Fruit fly (Drosophila melanogaster) whole organism, embryonic: ENCODE data around the gene MED14.
A peak's percentile ranks its signal among the peaks of the same experiment; 100 is the strongest.

ENCODE experiments used
- CG10147 ChIP-seq: fragments of 200-800 bp; sonication (Bioruptor generic); optimal IDR thresholded peaks from 2 replicates; lab custom pipeline; 2019; ENCODE audit warnings: missing biosample characterization, mild to moderate bottlenecking, missing genetic modification characterization, moderate library complexity
- CG10462 ChIP-seq: fragments of 200-800 bp; sonication (Bioruptor generic); optimal IDR thresholded peaks from 2 replicates; lab custom pipeline; 2016; ENCODE audit warnings: missing biosample characterization, missing genetic modification characterization
- CG13894 ChIP-seq: fragments of 200-800 bp; sonication (Bioruptor generic); optimal IDR thresholded peaks from 3 replicates; lab custom pipeline; 2018; ENCODE audit warnings: missing biosample characterization, mild to moderate bottlenecking, missing genetic modification characterization, moderate library complexity
- CG14441 ChIP-seq: fragments of 200-800 bp; sonication (Bioruptor generic); IDR thresholded peaks from 2 replicates; pipeline ENCODE4 v1.3.6; 2022; ENCODE audit warnings: missing biosample characterization, missing genetic modification characterization
- CG15073 ChIP-seq: fragments of 200-800 bp; sonication (Bioruptor generic); optimal IDR thresholded peaks from 2 replicates; lab custom pipeline; 2016; ENCODE audit warnings: missing biosample characterization, missing genetic modification characterization
- CG15696 ChIP-seq: fragments of 200-800 bp; sonication (Bioruptor generic); optimal IDR thresholded peaks from 2 replicates; lab custom pipeline; 2019; ENCODE audit warnings: missing biosample characterization, mild to moderate bottlenecking, missing genetic modification characterization, moderate library complexity
- CG16863 ChIP-seq: fragments of 200-800 bp; sonication (Bioruptor generic); optimal IDR thresholded peaks from 3 replicates; lab custom pipeline; 2016; ENCODE audit warnings: missing biosample characterization, missing genetic modification characterization
- CG1832 ChIP-seq: fragments of 200-800 bp; sonication (Bioruptor generic); optimal IDR thresholded peaks from 2 replicates; lab custom pipeline; 2017; ENCODE audit warnings: missing biosample characterization, mild to moderate bottlenecking, missing genetic modification characterization, inconsistent platforms
- CG18476 ChIP-seq: fragments of 200-800 bp; sonication (Bioruptor generic); optimal IDR thresholded peaks from 2 replicates; lab custom pipeline; 2016; ENCODE audit warnings: missing biosample characterization, mild to moderate bottlenecking, missing genetic modification characterization
- CG2129 ChIP-seq: fragments of 200-800 bp; sonication (Bioruptor generic); IDR thresholded peaks from 2 replicates; pipeline ENCODE4 v1.3.6; 2022; ENCODE audit warnings: missing biosample characterization, missing genetic modification characterization; ENCODE audit not compliant: partially characterized antibody
- CG2889 ChIP-seq: fragments of 200-800 bp; sonication (Bioruptor generic); IDR thresholded peaks from 3 replicates; pipeline ENCODE4 v1.3.6; 2022; ENCODE audit warnings: missing biosample characterization, missing genetic modification characterization
- CG31365 ChIP-seq: fragments of 200-800 bp; sonication (Bioruptor generic); optimal IDR thresholded peaks from 2 replicates; lab custom pipeline; 2018; ENCODE audit warnings: missing biosample characterization, mild to moderate bottlenecking, missing genetic modification characterization
- CG4854 ChIP-seq: fragments of 200-800 bp; sonication (Bioruptor generic); optimal IDR thresholded peaks from 2 replicates; lab custom pipeline; 2016; ENCODE audit warnings: missing biosample characterization, missing genetic modification characterization, inconsistent platforms
- CG6654 ChIP-seq: fragments of 200-800 bp; sonication (Bioruptor generic); optimal IDR thresholded peaks from 2 replicates; lab custom pipeline; 2017; ENCODE audit warnings: missing biosample characterization, mild to moderate bottlenecking, missing genetic modification characterization
- CG6689 ChIP-seq: fragments of 200-800 bp; sonication (Bioruptor generic); IDR thresholded peaks from 2 replicates; pipeline ENCODE4 v1.3.6; 2022; ENCODE audit warnings: missing biosample characterization, missing genetic modification characterization
- CG7556 ChIP-seq: fragments of 200-800 bp; sonication (Bioruptor generic); optimal IDR thresholded peaks from 2 replicates; lab custom pipeline; 2017; ENCODE audit warnings: missing biosample characterization, mild to moderate bottlenecking, missing genetic modification characterization
- CG7745 ChIP-seq: fragments of 200-800 bp; sonication (Bioruptor generic); optimal IDR thresholded peaks from 2 replicates; lab custom pipeline; 2018; ENCODE audit warnings: missing biosample characterization, mild to moderate bottlenecking, missing genetic modification characterization, moderate library complexity
- CG7786 ChIP-seq: fragments of 200-800 bp; sonication (Bioruptor generic); optimal IDR thresholded peaks from 2 replicates; lab custom pipeline; 2016; ENCODE audit warnings: missing biosample characterization, missing genetic modification characterization
- CG7987 ChIP-seq: fragments of 200-800 bp; sonication (Bioruptor generic); optimal IDR thresholded peaks from 2 replicates; lab custom pipeline; 2018; ENCODE audit warnings: missing biosample characterization, mild to moderate bottlenecking, missing genetic modification characterization, moderate library complexity
- CG8765 ChIP-seq: fragments of 200-800 bp; sonication (Bioruptor generic); IDR thresholded peaks from 2 replicates; pipeline ENCODE4 v1.3.6; 2022; ENCODE audit warnings: missing biosample characterization, missing genetic modification characterization
- CG9727 ChIP-seq: fragments of 200-800 bp; sonication (Bioruptor generic); optimal IDR thresholded peaks from 3 replicates; lab custom pipeline; 2017; ENCODE audit warnings: missing biosample characterization, mild to moderate bottlenecking, missing genetic modification characterization
- CrebB ChIP-seq: fragments of 200-800 bp; sonication (Bioruptor generic); optimal IDR thresholded peaks from 3 replicates; lab custom pipeline; 2018; ENCODE audit warnings: missing biosample characterization, mild to moderate bottlenecking, missing genetic modification characterization
- Dip3 ChIP-seq: fragments of 200-800 bp; sonication (Bioruptor generic); optimal IDR thresholded peaks from 3 replicates; lab custom pipeline; 2016; ENCODE audit warnings: missing biosample characterization, missing genetic modification characterization
- E2f1 ChIP-seq: fragments of 200-800 bp; sonication (Bioruptor generic); IDR thresholded peaks from 2 replicates; pipeline ENCODE4 v1.3.6; 2022; ENCODE audit warnings: missing biosample characterization, missing genetic modification characterization
- Fer1 ChIP-seq: fragments of 200-800 bp; sonication (Bioruptor generic); optimal IDR thresholded peaks from 2 replicates; lab custom pipeline; 2017; ENCODE audit warnings: missing biosample characterization, mild to moderate bottlenecking, missing genetic modification characterization
- HLH3B ChIP-seq: fragments of 200-800 bp; sonication (Bioruptor generic); IDR thresholded peaks from 2 replicates; pipeline ENCODE4 v1.3.6; 2022; ENCODE audit warnings: missing biosample characterization, missing genetic modification characterization
- HmgD ChIP-seq: fragments of 200-800 bp; sonication (Bioruptor generic); optimal IDR thresholded peaks from 3 replicates; lab custom pipeline; 2016; ENCODE audit warnings: missing biosample characterization, missing genetic modification characterization
- Med ChIP-seq: fragments of 200-800 bp; sonication (Bioruptor generic); peaks from one replicate; lab custom pipeline; 2016; ENCODE audit warnings: missing biosample characterization, missing genetic modification characterization, mild to moderate bottlenecking, inconsistent platforms, moderate library complexity
- Meics ChIP-seq: fragments of 200-800 bp; sonication (Bioruptor generic); optimal IDR thresholded peaks from 2 replicates; lab custom pipeline; 2017; ENCODE audit warnings: missing biosample characterization, mild to moderate bottlenecking, missing genetic modification characterization
- NfI ChIP-seq: fragments of 200-800 bp; sonication (Bioruptor generic); optimal IDR thresholded peaks from 3 replicates; lab custom pipeline; 2018; ENCODE audit warnings: missing biosample characterization, mild to moderate bottlenecking, missing genetic modification characterization, moderate library complexity
- Poxn ChIP-seq: fragments of 200-800 bp; sonication (Bioruptor generic); IDR thresholded peaks from 2 replicates; pipeline ENCODE4 v1.3.6; 2022; ENCODE audit warnings: missing biosample characterization, missing genetic modification characterization
- Six4 ChIP-seq: fragments of 200-800 bp; sonication (Bioruptor generic); optimal IDR thresholded peaks from 2 replicates; lab custom pipeline; 2016; ENCODE audit warnings: missing biosample characterization, missing genetic modification characterization
- Xbp1 ChIP-seq: fragments of 200-800 bp; sonication (Bioruptor generic); optimal IDR thresholded peaks from 3 replicates; lab custom pipeline; 2016; ENCODE audit warnings: missing biosample characterization, mild to moderate bottlenecking, missing genetic modification characterization
- Xrp1 ChIP-seq: fragments of 200-800 bp; sonication (Bioruptor generic); IDR thresholded peaks from 2 replicates; pipeline ENCODE4 v1.3.6; 2022; ENCODE audit warnings: missing biosample characterization, missing genetic modification characterization
- ash1 ChIP-seq: fragments of 200-800 bp; sonication (Bioruptor generic); optimal IDR thresholded peaks from 2 replicates; lab custom pipeline; 2018; ENCODE audit warnings: missing biosample characterization, mild to moderate bottlenecking, missing genetic modification characterization
- bcd ChIP-seq: fragments of 200-800 bp; sonication (Bioruptor generic); optimal IDR thresholded peaks from 2 replicates; lab custom pipeline; 2017; ENCODE audit warnings: missing biosample characterization, mild to moderate bottlenecking, missing genetic modification characterization
- chinmo ChIP-seq: fragments of 200-800 bp; sonication (Bioruptor generic); IDR thresholded peaks from 4 replicates; pipeline ENCODE4 v1.3.6; 2022; ENCODE audit warnings: missing biosample characterization, missing genetic modification characterization; ENCODE audit not compliant: partially characterized antibody
- crol ChIP-seq: fragments of 200-800 bp; sonication (Bioruptor generic); IDR thresholded peaks from 2 replicates; pipeline ENCODE4 v1.3.6; 2022; ENCODE audit warnings: missing biosample characterization, missing genetic modification characterization
- da ChIP-seq: fragments of 200-800 bp; sonication (Bioruptor generic); optimal IDR thresholded peaks from 2 replicates; lab custom pipeline; 2016; ENCODE audit warnings: missing biosample characterization, missing genetic modification characterization
- disco-r ChIP-seq: fragments of 200-800 bp; sonication (Bioruptor generic); optimal IDR thresholded peaks from 2 replicates; lab custom pipeline; 2016; ENCODE audit warnings: missing biosample characterization, missing genetic modification characterization
- fd3F ChIP-seq: fragments of 200-800 bp; sonication (Bioruptor generic); optimal IDR thresholded peaks from 2 replicates; lab custom pipeline; 2018; ENCODE audit warnings: missing biosample characterization, mild to moderate bottlenecking, missing genetic modification characterization, moderate library complexity
- kni ChIP-seq: fragments of 200-800 bp; sonication (Bioruptor generic); optimal IDR thresholded peaks from 3 replicates; lab custom pipeline; 2017; ENCODE audit warnings: mild to moderate bottlenecking, missing biosample characterization, missing genetic modification reagents, missing genetic modification characterization
- pho ChIP-seq: fragments of 200-800 bp; sonication (Bioruptor generic); optimal IDR thresholded peaks from 2 replicates; lab custom pipeline; 2016; ENCODE audit warnings: missing biosample characterization, missing genetic modification characterization
- sc ChIP-seq, 3 experiments: fragments of >200 bp in 2 of 3; fragments of 200-800 bp in 1 of 3; sonication (Bioruptor generic) in 1 of 3; optimal IDR thresholded peaks; 2 replicates in 2 of 3; 3 replicates in 1 of 3; lab custom pipeline; 2017; ENCODE audit warnings: mild to moderate bottlenecking in 1 of 3, missing biosample characterization in 1 of 3, missing genetic modification characterization in 1 of 3, missing genetic modification reagents in 1 of 3
- sd ChIP-seq: fragments of 200-800 bp; sonication (Bioruptor generic); optimal IDR thresholded peaks from 3 replicates; lab custom pipeline; 2018; ENCODE audit warnings: missing biosample characterization, mild to moderate bottlenecking, missing genetic modification characterization, moderate library complexity
- sr ChIP-seq: fragments of 200-800 bp; sonication (Bioruptor generic); IDR thresholded peaks from 3 replicates; pipeline ENCODE4 v1.3.6; 2022; ENCODE audit warnings: missing biosample characterization, missing genetic modification characterization
- unc-4 ChIP-seq: fragments of 200-800 bp; sonication (Bioruptor generic); IDR thresholded peaks from 2 replicates; pipeline ENCODE4 v1.3.6; 2022; ENCODE audit warnings: missing biosample characterization, missing genetic modification characterization; ENCODE audit not compliant: partially characterized antibody
- unpg ChIP-seq: fragments of 200-800 bp; sonication (Bioruptor generic); optimal IDR thresholded peaks from 3 replicates; lab custom pipeline; 2018; ENCODE audit warnings: missing biosample characterization, mild to moderate bottlenecking, missing genetic modification characterization, moderate library complexity
- yki ChIP-seq: fragments of >200 bp; optimal IDR thresholded peaks from 3 replicates; lab custom pipeline; 2018

Gene MED14

DNA sequence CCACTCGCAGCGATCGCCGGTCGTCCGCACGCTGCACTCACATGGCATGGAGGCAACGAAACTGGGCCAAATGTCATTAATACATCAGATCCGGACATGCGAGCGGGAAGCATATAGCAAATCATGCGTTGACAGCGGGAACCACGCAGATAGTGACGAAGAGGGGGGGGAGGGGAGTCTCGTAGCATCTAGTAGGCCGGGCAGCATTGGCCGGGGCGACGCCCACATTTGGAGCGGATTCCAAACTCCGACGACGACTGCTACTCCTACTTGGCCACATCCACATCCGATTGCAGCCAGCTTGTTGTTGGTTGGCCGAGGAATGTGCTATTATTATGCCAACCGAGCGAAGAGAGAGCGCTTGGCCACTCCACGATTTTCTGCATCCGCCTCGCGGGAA lies 42.5 kb downstream of the MED14 start:
- TF ChIP-seq CG7987 (GFP tag; lab: Kevin White, UChicago) = peak; percentile 15
- TF ChIP-seq CG9727 (GFP tag; lab: Kevin White, UChicago) = no peak
- TF ChIP-seq crol (GFP tag; lab: Robert Waterston, UW) = peak; percentile 73
- TF ChIP-seq sr (GFP tag; lab: Robert Waterston, UW) = peak; percentile 71
- 0 out of 3 replicates have a peak, but pooled peaks have one; percentile 12 for TF ChIP-seq CG2889 (GFP tag; lab: Robert Waterston, UW)
- TF ChIP-seq Meics = no peak
- peak; percentile 55 for TF ChIP-seq Med (GFP tag; lab: Kevin White, UChicago)

DNA sequence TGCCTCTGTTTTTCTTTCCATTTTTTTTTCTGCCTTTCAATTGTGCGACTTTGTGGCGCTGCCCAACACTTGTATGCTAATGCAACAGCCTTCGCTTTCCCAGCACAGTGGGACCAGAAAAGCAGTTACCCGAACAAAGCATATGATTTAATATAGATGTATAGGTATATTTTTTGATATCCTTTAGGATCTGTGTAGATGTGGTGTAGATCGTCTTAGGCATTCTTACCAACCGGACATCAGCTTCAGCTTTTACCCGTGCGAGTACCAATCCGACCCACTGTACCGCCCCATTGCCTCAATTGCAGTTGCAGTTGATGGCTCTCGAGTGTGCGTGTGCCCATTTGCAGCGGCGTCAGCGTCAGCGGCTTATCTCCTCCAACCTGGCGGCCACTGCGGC lies 43.4 kb downstream of the MED14 start:
- TF ChIP-seq Six4 (GFP tag; lab: Kevin White, UChicago) = peak; percentile 48
- TF ChIP-seq CG6689 (GFP tag; lab: Robert Waterston, UW) = peak; percentile 72
- no peak for TF ChIP-seq NfI (GFP tag; lab: Kevin White, UChicago)
- TF ChIP-seq unc-4 = no peak
- peak; percentile 24 for TF ChIP-seq CG6654
- no peak for TF ChIP-seq disco-r
- no peak for TF ChIP-seq sc (optimal IDR thresholded peaks at IDR 0.05; lab: Kevin White, UChicago)
- TF ChIP-seq sc (GFP tag; optimal IDR thresholded peaks at IDR 0.05; lab: Kevin White, UChicago) = peak; percentile 67
- 0 out of 2 replicates have a peak, but pooled peaks have one; percentile 26 for TF ChIP-seq Poxn (GFP tag; lab: Robert Waterston, UW)
- TF ChIP-seq CG15073 (GFP tag; lab: Kevin White, UChicago) = no peak
- no peak for TF ChIP-seq Fer1
- TF ChIP-seq CG15696 = peak; percentile 37
- no peak for TF ChIP-seq chinmo (GFP tag; lab: Robert Waterston, UW)
- TF ChIP-seq Dip3 (GFP tag; lab: Kevin White, UChicago) = no peak
- TF ChIP-seq Xrp1 (GFP tag; lab: Robert Waterston, UW) = peak; percentile 88
- TF ChIP-seq CG13894 (tag; lab: Kevin White, UChicago) = no peak
- TF ChIP-seq CG10147 (GFP tag; lab: Kevin White, UChicago) = no peak
- peak; percentile 29 for TF ChIP-seq bcd
- TF ChIP-seq CG7786 (GFP tag; lab: Kevin White, UChicago) = no peak
- peak; percentile 63 for TF ChIP-seq HLH3B (GFP tag; lab: Robert Waterston, UW)
- no peak for TF ChIP-seq CrebB (tag; lab: Kevin White, UChicago)
- no peak for TF ChIP-seq CG1832 (GFP tag; lab: Kevin White, UChicago)
- TF ChIP-seq CG14441 (GFP tag; lab: Robert Waterston, UW) = peak; percentile 57
- TF ChIP-seq unpg = peak; percentile 75
- no peak for TF ChIP-seq da (GFP tag; lab: Kevin White, UChicago)
- TF ChIP-seq sd (tag; lab: Kevin White, UChicago) = no peak
- TF ChIP-seq yki (lab: Kevin White, UChicago) = no peak
- peak; percentile 47 for TF ChIP-seq CG18476 (GFP tag; lab: Kevin White, UChicago)
- TF ChIP-seq CG4854 (GFP tag; lab: Kevin White, UChicago) = peak; percentile 29
- no peak for TF ChIP-seq fd3F (GFP tag; lab: Kevin White, UChicago)
- no peak for TF ChIP-seq ash1
- no peak for TF ChIP-seq CG7745 (tag; lab: Kevin White, UChicago)
- no peak for TF ChIP-seq kni (GFP tag; lab: Kevin White, UChicago)
- peak; percentile 3 for TF ChIP-seq CG10462 (GFP tag; lab: Kevin White, UChicago)
- peak; percentile 44; the same call in 1 of the 2 replicates for TF ChIP-seq CG8765 (GFP tag; lab: Robert Waterston, UW)
- no peak for TF ChIP-seq HmgD (GFP tag; lab: Kevin White, UChicago)
- no peak for TF ChIP-seq CG2129
- peak; percentile 62 for TF ChIP-seq E2f1 (GFP tag; lab: Robert Waterston, UW)
- TF ChIP-seq Xbp1 (GFP tag; lab: Kevin White, UChicago) = peak; percentile 78
- TF ChIP-seq CG31365 (tag; lab: Kevin White, UChicago) = no peak
- TF ChIP-seq CG9727 (GFP tag; lab: Kevin White, UChicago) = peak; percentile 47
- TF ChIP-seq pho (GFP tag; lab: Kevin White, UChicago) = no peak
- TF ChIP-seq CG16863 (GFP tag; lab: Kevin White, UChicago) = peak; percentile 39
- peak; percentile 27 for TF ChIP-seq CG7556 (GFP tag; lab: Kevin White, UChicago)
